Worm (Caenorhabditis elegans) whole organism, L4 larva: ENCODE results near the gene unc-43.

ENCODE experiments used
- F37D6.2 ChIP-seq: sonication (generic microtip); optimal IDR thresholded peaks from 2 replicates; lab custom pipeline; 2016; ENCODE audit warnings: mild to moderate bottlenecking, missing genetic modification characterization, missing compliant biosample characterization
- ama-1 ChIP-seq: fragments of 150-350 bp; optimal IDR thresholded peaks from 2 replicates; lab custom pipeline; 2014; ENCODE audit warnings: inconsistent platforms, mixed read lengths
- ceh-28 ChIP-seq: fragments of 150-350 bp; optimal IDR thresholded peaks from 2 replicates; lab custom pipeline; 2014; ENCODE audit warnings: missing biosample characterization, missing genetic modification reagents, missing genetic modification characterization
- duxl-1 ChIP-seq: sonication (generic microtip); optimal IDR thresholded peaks from 2 replicates; lab custom pipeline; 2016; ENCODE audit warnings: mild to moderate bottlenecking, missing genetic modification characterization, moderate library complexity, missing compliant biosample characterization; ENCODE audit not compliant: poor library complexity
- dve-1 ChIP-seq: sonication (generic microtip); optimal IDR thresholded peaks from 2 replicates; lab custom pipeline; 2017; ENCODE audit warnings: antibody characterized with exemption, mild to moderate bottlenecking, missing genetic modification characterization, missing compliant biosample characterization; ENCODE audit not compliant: insufficient read depth
- mep-1 ChIP-seq: fragments of 150-350 bp; sonication (generic microtip); optimal IDR thresholded peaks from 3 replicates; lab custom pipeline; 2014; ENCODE audit warnings: missing biosample characterization, missing genetic modification characterization
- nhr-28 ChIP-seq: fragments of 150-350 bp; optimal IDR thresholded peaks from 2 replicates; lab custom pipeline; 2014; ENCODE audit warnings: missing biosample characterization, missing genetic modification characterization
- nhr-76 ChIP-seq: fragments of 150-350 bp; optimal IDR thresholded peaks from 2 replicates; lab custom pipeline; 2014; ENCODE audit warnings: missing biosample characterization, missing genetic modification characterization
- pha-4 ChIP-seq, 2 experiments: fragments of 150-350 bp in 1 of 2; fragments of 200-800 bp in 1 of 2; sonication (Bioruptor generic) in 1 of 2; IDR thresholded peaks in 1 of 2; optimal IDR thresholded peaks in 1 of 2; 2 replicates each; pipeline versions ENCODE4 v1.3.6 to Lab custom; 2014 to 2022; ENCODE audit warnings: missing genetic modification characterization in 2 of 2, missing genetic modification reagents in 2 of 2, missing biosample characterization in 1 of 2, missing compliant biosample characterization in 1 of 2
- spr-1 ChIP-seq: sonication (generic microtip); optimal IDR thresholded peaks from 2 replicates; lab custom pipeline; 2016; ENCODE audit warnings: mild to moderate bottlenecking, missing genetic modification characterization, missing compliant biosample characterization
- unc-62 ChIP-seq, 3 experiments: fragments of 150-350 bp in 1 of 3; sonication (generic microtip); optimal IDR thresholded peaks in 2 of 3; peaks in 1 of 3; 1 replicate in 1 of 3; 2 replicates in 2 of 3; lab custom pipeline; 2014 to 2017; ENCODE audit warnings: missing biosample characterization in 3 of 3, missing genetic modification characterization in 3 of 3, missing genetic modification reagents in 3 of 3, missing genotype in 1 of 3

DNA sequence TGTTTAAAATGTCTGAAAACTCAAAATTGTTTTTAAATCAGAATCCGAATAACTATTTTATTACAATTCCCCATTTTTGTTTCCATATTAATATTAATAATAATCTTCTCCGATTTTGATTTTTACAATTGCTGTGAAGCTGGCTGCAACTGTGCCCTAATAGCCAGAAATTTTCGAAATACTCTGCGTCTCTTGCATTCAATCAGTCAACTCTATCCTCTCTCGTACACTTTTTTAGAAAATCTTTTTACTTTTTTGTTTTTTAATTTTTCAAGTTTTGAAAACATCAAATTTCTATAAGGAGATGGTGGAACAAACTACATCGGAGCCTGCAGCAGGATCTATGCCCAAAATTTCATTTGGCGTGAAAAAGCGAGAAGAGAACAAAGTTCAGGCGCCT, 7.8 kb upstream of the unc-43 start, which contains the start of gene gkow-1:
- TF ChIP-seq spr-1 (tag; lab: Kevin White, UChicago) (no peak), unc-62 (GFP tag; optimal IDR thresholded peaks at IDR 0.05 in 1 of 2; lab: Kevin White, UChicago) (no peak), unc-62 (tag; optimal IDR thresholded peaks at IDR 0.05; lab: Kevin White, UChicago) (no peak), nhr-28 (no peak), duxl-1 (tag; lab: Kevin White, UChicago) (no peak), ceh-28 (no peak), F37D6.2 (tag; lab: Kevin White, UChicago) (no peak), nhr-76 (tag; lab: Kevin White, UChicago) (no peak), dve-1 (tag; lab: Kevin White, UChicago) (no peak), mep-1 (tag; lab: Kevin White, UChicago) (no peak), pha-4 (GFP tag; IDR thresholded peaks at IDR 0.05; lab: Robert Waterston, UW) (no peak), pha-4 (tag; optimal IDR thresholded peaks at IDR 0.05; lab: Kevin White, UChicago) (no peak), ama-1 (lab: Kevin White, UChicago) (no peak)
